Worm (Caenorhabditis elegans): ENCODE data around the gene let-767.

let-767 gene

DNA sequence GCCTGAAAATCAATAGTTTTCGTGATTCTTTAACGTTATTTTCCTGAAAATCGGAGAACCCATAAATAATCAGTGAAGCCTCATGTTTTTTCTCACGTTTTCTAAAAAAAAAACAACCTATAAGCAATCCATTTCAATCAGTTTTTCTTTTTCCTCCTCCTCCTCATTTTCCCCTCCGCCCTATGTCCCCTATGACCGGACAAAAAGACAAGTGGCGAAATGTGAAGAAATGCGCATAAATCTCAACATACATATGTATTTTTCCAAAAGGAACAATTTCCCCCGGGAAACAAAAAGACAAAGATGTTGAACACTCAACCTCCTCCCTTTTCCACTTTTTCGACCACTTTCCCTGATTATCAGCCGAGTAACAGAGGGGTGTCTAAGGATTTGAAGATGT is 24.3 kb downstream of the let-767 start:
- TF ChIP-seq fos-1 (tag; optimal IDR thresholded peaks at IDR 0.05) (no peak), sem-4 (tag; optimal IDR thresholded peaks at IDR 0.05) (no peak), crh-2 (tag; optimal IDR thresholded peaks at IDR 0.05) (no peak), lin-13 (GFP tag; optimal IDR thresholded peaks at IDR 0.05) (no peak)

DNA sequence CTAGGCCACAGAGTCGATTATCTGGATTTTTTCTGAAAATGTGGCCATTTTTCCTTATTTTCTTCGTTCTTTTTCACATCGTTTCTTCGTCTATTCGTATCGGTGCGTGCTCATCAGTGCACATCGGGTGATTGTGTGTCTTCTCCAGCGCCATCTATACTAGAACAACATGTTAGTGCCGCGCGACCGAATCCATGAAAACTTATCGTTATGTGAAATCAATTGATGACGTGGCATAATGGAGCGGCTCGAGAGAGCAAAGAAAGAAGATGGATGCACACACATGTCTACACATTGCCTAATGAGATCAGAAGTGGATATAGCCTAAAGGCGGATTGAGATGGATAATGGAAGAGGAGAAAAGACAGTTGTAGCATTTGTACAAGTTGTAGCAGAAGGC is 27.5 kb downstream of the let-767 start:
- TF ChIP-seq crh-2 (tag; optimal IDR thresholded peaks at IDR 0.05) (peak; percentile 35), skn-1 (tag; optimal IDR thresholded peaks at IDR 0.05) (no peak)

DNA sequence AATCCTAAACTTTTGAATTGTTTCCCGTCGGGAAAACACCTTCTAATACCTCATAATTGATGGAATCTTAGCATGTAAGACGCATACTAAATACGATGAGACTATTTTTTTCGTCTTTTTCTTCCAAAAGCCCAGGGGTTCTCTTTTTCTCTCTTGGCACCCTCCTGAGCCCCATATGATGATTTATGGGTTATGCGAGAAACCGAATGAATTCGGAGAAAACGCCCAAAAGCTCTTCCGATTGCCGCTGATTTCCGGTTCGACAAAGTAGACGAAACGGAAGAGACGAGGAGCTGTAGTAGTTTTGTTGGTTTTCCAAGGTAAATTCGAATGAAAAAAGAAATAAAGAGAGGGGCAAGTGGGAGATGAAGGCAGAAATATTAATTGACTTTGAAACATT is 28.3 kb downstream of the let-767 start:
- no peak for TF ChIP-seq lsy-2 (tag; optimal IDR thresholded peaks at IDR 0.05)
- TF ChIP-seq R02D3.7 (tag; optimal IDR thresholded peaks at IDR 0.05): no peak
- TF ChIP-seq F13H6.1 (tag; optimal IDR thresholded peaks at IDR 0.05): no peak
- TF ChIP-seq unc-55 (GFP tag; optimal IDR thresholded peaks at IDR 0.05): peak; percentile 53
- no peak for TF ChIP-seq gmeb-1 (tag; optimal IDR thresholded peaks at IDR 0.05)
- TF ChIP-seq lin-11 (tag; optimal IDR thresholded peaks at IDR 0.05): no peak
- no peak for TF ChIP-seq nhr-11 (tag; optimal IDR thresholded peaks at IDR 0.05)
- no peak for TF ChIP-seq nhr-25 (tag; optimal IDR thresholded peaks at IDR 0.05)
- TF ChIP-seq ama-1 (optimal IDR thresholded peaks at IDR 0.05): no peak
- no peak for TF ChIP-seq ceh-16 (tag; optimal IDR thresholded peaks at IDR 0.05)
- no peak for TF ChIP-seq fos-1 (tag; optimal IDR thresholded peaks at IDR 0.05)
- TF ChIP-seq mab-5 (tag; optimal IDR thresholded peaks at IDR 0.05): peak; percentile 90
- TF ChIP-seq nhr-12 (tag; optimal IDR thresholded peaks at IDR 0.05): no peak
- no peak for TF ChIP-seq nhr-21 (tag; optimal IDR thresholded peaks at IDR 0.05)

DNA sequence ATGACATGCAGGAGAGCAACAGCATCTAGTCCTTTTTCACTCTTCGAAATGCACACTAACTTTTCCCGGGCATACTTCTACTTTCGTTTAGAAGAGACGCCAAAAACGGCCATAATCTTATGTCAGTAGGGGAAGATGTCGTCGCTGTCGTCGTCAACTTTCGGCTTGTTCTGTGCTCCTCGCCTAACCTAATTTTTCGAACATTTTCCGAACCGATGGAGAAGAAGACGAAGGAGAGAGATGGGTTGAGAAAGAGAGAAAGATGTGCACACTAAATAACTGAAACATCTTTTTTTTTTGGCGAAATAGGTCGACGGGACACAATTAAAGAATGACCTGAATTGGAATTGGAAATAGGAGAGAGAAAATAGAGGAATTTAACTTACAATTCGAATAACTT is 29.4 kb downstream of the let-767 start:
- no peak for TF ChIP-seq lin-11 (tag; optimal IDR thresholded peaks at IDR 0.05)
- TF ChIP-seq blmp-1 (tag; optimal IDR thresholded peaks at IDR 0.05; ENCODE audit: insufficient read depth): no peak
- no peak for TF ChIP-seq ztf-11 (tag; optimal IDR thresholded peaks at IDR 0.05)
- no peak for TF ChIP-seq nhr-25 (tag; optimal IDR thresholded peaks at IDR 0.05)
- no peak for TF ChIP-seq mdl-1 (tag; optimal IDR thresholded peaks at IDR 0.05)
- TF ChIP-seq sma-9 (GFP tag; optimal IDR thresholded peaks at IDR 0.05): no peak
- no peak for TF ChIP-seq sma-9 (tag; optimal IDR thresholded peaks at IDR 0.05)
- TF ChIP-seq C34F6.9 (tag; optimal IDR thresholded peaks at IDR 0.05): peak; percentile 2
- no peak for TF ChIP-seq ceh-82 (tag; optimal IDR thresholded peaks at IDR 0.05)

DNA sequence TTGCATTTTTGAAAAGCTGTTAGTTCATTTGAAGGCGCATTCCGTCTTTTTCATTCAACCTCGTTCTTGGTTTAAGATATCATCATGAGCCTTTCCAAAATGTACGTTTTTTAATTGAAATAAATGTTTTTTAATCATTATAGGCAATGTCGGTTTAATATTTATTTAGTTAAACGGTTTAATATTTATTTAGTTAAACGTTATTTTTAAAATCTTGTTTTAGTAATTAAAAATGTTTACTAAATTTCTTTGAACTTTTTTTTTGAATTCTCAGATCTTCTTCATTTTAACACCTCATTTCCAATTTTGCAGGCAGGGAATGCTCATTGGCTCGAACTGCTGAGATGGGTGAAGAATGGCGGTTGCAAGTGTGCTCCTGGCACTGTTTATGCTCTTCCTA is 30.7 kb downstream of the let-767 start, which contains the start of gene gar-2:
gar-2 (plus strand) TSS at position 301 of the 400 bp plus-strand sequence.
- TF ChIP-seq ceh-16 (tag; optimal IDR thresholded peaks at IDR 0.05) (no peak), nhr-129 (tag; optimal IDR thresholded peaks at IDR 0.05) (no peak), sma-9 (GFP tag; optimal IDR thresholded peaks at IDR 0.05) (no peak), sma-9 (tag; optimal IDR thresholded peaks at IDR 0.05) (no peak), mbf-1 (tag; optimal IDR thresholded peaks at IDR 0.05) (no peak), nhr-6 (tag; optimal IDR thresholded peaks at IDR 0.05) (no peak), F13H6.1 (tag; optimal IDR thresholded peaks at IDR 0.05) (no peak), elt-1 (tag; optimal IDR thresholded peaks at IDR 0.05) (no peak), gmeb-1 (tag; optimal IDR thresholded peaks at IDR 0.05) (no peak), lin-11 (tag; optimal IDR thresholded peaks at IDR 0.05) (no peak), ama-1 (optimal IDR thresholded peaks at IDR 0.05) (no peak), nhr-12 (tag; optimal IDR thresholded peaks at IDR 0.05) (no peak), sma-3 (GFP tag; optimal IDR thresholded peaks at IDR 0.05) (no peak), R02D3.7 (tag; optimal IDR thresholded peaks at IDR 0.05) (no peak), lin-39 (tag; optimal IDR thresholded peaks at IDR 0.05) (no peak), unc-55 (GFP tag; optimal IDR thresholded peaks at IDR 0.05) (no peak)

DNA sequence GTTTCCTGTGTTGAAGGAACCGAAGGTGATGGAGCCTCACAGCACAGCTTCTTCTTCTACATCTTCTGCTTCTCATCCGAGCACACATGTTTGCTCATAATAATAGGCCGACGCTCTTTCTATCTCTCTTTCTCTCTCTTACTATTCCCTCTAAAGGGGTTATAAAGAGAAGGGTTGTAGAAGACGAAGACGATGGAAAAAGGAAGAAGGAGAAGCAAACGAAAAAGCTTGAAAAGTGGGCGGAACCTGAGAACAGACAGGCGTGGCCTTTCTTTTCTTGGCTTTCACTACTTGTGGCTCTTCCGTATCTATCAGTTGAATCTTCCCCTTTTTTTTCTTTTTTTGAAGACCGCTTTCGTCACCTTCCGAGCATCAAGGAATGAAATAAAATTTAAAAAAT is 31.9 kb downstream of the let-767 start:
- no peak for TF ChIP-seq ZK546.5 (tag; optimal IDR thresholded peaks at IDR 0.05)
- TF ChIP-seq nhr-12 (tag; optimal IDR thresholded peaks at IDR 0.05): no peak
- peak; percentile 33 for TF ChIP-seq unc-55 (GFP tag; optimal IDR thresholded peaks at IDR 0.05)
- TF ChIP-seq mbf-1 (tag; optimal IDR thresholded peaks at IDR 0.05): no peak
- no peak for TF ChIP-seq nhr-77 (tag; optimal IDR thresholded peaks at IDR 0.05)
- peak in 1 of 2 experiments; percentile 8 for TF ChIP-seq lsy-2 (tag; optimal IDR thresholded peaks at IDR 0.05)
- TF ChIP-seq C34F6.9 (tag; optimal IDR thresholded peaks at IDR 0.05): peak; percentile 36
- no peak for TF ChIP-seq nhr-21 (tag; optimal IDR thresholded peaks at IDR 0.05)
- no peak for TF ChIP-seq lin-11 (tag; optimal IDR thresholded peaks at IDR 0.05)
- peak; percentile 28 for TF ChIP-seq nhr-129 (tag; optimal IDR thresholded peaks at IDR 0.05)
- no peak for TF ChIP-seq egl-27 (tag; optimal IDR thresholded peaks at IDR 0.05)
- no peak for TF ChIP-seq dmd-4 (tag; optimal IDR thresholded peaks at IDR 0.05)
- TF ChIP-seq ceh-82 (tag; optimal IDR thresholded peaks at IDR 0.05): no peak

Data from whole organism, L2 larva.